Worm (Caenorhabditis elegans): ENCODE data around the gene gtf-2E2.

DNA sequence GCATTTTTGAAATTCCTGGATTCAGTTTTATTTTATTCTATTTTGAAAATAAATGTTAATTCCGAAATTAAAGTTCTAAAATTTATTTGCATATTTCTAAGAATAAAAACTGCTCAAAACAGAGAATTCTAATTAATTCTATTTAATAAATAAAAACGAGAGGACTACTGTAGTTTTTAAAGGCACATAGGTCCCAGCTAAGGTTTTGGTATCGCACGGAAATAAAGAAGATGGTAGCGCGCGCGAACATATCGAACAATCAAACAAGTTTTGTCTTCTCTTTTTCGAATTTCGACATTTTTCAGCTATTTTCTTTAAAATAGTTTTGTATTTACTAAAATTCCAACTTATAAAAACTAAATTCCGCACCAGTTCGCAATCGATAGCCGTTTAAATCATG is 35.6 kb upstream of the gtf-2E2 start:
- TF ChIP-seq ceh-9 (tag; optimal IDR thresholded peaks at IDR 0.05), result no peak
- TF ChIP-seq mdl-1 (tag; optimal IDR thresholded peaks at IDR 0.05), result no peak
- TF ChIP-seq pha-4 (tag; optimal IDR thresholded peaks at IDR 0.05), result no peak
- no peak for TF ChIP-seq ztf-11 (tag; optimal IDR thresholded peaks at IDR 0.05)
- no peak for TF ChIP-seq egl-27 (tag; optimal IDR thresholded peaks at IDR 0.05)
- no peak for TF ChIP-seq snpc-4 (tag; optimal IDR thresholded peaks at IDR 0.05)
- no peak for TF ChIP-seq elt-1 (tag; optimal IDR thresholded peaks at IDR 0.05)
- TF ChIP-seq ama-1 (optimal IDR thresholded peaks at IDR 0.05), result no peak
- no peak for TF ChIP-seq tbx-2 (tag; optimal IDR thresholded peaks at IDR 0.05)
- TF ChIP-seq fos-1 (tag; optimal IDR thresholded peaks at IDR 0.05), result no peak
